Worm (Caenorhabditis elegans) whole organism, young adult: ENCODE data around the gene srbc-55.

Source experiments
- Y95B8A.8 ChIP-seq: fragments of 200-800 bp; sonication (Bioruptor generic); IDR thresholded peaks from 2 replicates; pipeline ENCODE4 v1.3.6; 2022; ENCODE audit warnings: missing genetic modification reagents, missing genetic modification characterization, missing compliant biosample characterization
- mxl-1 ChIP-seq: sonication (generic microtip); optimal IDR thresholded peaks from 2 replicates; lab custom pipeline; 2016; ENCODE audit warnings: missing genetic modification characterization, missing compliant biosample characterization
- unc-62 ChIP-seq: fragments of 150-350 bp; optimal IDR thresholded peaks from 2 replicates; lab custom pipeline; 2014; ENCODE audit warnings: missing biosample characterization, missing genetic modification reagents, missing genetic modification characterization
- ztf-25 ChIP-seq: fragments of 200-800 bp; sonication (Bioruptor generic); IDR thresholded peaks from 2 replicates; pipeline ENCODE4 v1.3.6; 2022; ENCODE audit warnings: missing genetic modification reagents, missing genetic modification characterization, missing compliant biosample characterization

DNA sequence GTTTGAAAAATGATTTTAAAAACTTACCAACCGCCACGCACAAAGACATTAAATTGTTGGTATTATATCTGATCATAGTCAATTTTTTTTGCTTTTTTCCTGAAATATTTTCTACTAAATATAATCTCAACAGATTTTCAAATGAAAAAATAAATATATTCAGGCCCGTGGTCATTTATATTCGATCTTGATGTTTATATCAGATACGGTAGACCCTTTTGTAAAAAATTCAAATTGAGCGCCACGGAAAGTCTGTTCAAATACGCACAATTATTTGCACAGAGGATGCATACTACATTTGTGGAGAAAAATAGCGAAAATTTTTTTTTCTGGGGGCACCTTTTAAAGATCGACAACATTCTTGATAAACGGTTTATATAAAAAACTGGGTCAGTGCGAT lies 37.4 kb downstream of the srbc-55 start, which contains the start of gene T26E4.4:
- TF ChIP-seq ztf-25: no peak
- TF ChIP-seq unc-62 (GFP tag; lab: Kevin White, UChicago): no peak
- no peak for TF ChIP-seq Y95B8A.8 (GFP tag; lab: Robert Waterston, UW)
- TF ChIP-seq mxl-1 (tag; lab: Kevin White, UChicago): no peak
